Comparison of ENCODE assay signal across 2 worm cellular contexts in the genomic region with DNA sequence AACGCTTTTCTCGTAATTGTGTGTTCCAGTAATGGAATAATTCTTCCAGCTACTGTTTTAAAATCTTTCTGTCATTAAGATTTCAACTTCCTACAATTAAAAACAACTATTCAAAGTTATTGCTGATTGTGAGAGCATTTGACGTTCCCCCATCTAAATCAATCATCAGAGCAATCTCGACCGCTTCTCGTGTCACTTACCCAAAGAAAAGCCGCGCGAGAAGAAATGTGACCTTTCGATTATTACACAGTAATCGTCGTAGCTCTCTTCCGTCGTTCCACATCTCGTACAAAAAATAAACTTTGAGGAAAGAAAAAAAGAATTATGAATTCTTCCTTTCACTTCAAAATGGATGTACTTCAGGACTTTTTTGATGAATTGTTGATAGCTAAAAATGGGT.
TF ChIP-seq lines count a peak whose summit lies in the region.

No protein-coding gene starts in this region.

TF ChIP-seq in whole organism, late embryonic, 69 proteins besides CTCF, POLR2A, EP300 and RAD21:
- no peak for TF ChIP-seq C38D4.7 (GFP tag; optimal IDR thresholded peaks at IDR 0.05; lab: Kevin White, UChicago)
- no peak for TF ChIP-seq elt-2 (tag; optimal IDR thresholded peaks at IDR 0.05; lab: Kevin White, UChicago)
- TF ChIP-seq unc-55 (GFP tag; optimal IDR thresholded peaks at IDR 0.05; lab: Kevin White, UChicago) = peak; percentile 73
TF ChIP-seq in whole organism, late embryonic: peak in this region for 1.

TF ChIP-seq in whole organism, mixed stage, embryonic, 35 proteins besides CTCF, POLR2A, EP300 and RAD21:
- TF ChIP-seq nhr-28 (tag; optimal IDR thresholded peaks at IDR 0.05; lab: Kevin White, UChicago) = no peak
- peak; percentile 79 for TF ChIP-seq unc-62 (GFP tag; optimal IDR thresholded peaks at IDR 0.05; lab: Kevin White, UChicago)
- peak; percentile 43 for TF ChIP-seq hlh-1 (tag; optimal IDR thresholded peaks at IDR 0.05; lab: Kevin White, UChicago)
- no peak for TF ChIP-seq blmp-1 (tag; optimal IDR thresholded peaks at IDR 0.05; lab: Kevin White, UChicago)
